Worm (Caenorhabditis elegans) whole organism, early embryonic: ENCODE data around the gene lgc-9.

Source experiments
- F13C5.2 ChIP-seq: sonication (generic microtip); optimal IDR thresholded peaks from 2 replicates; lab custom pipeline; 2017; ENCODE audit warnings: mild to moderate bottlenecking, missing genetic modification characterization, inconsistent platforms, missing compliant biosample characterization
- ama-1 ChIP-seq: fragments of 150-350 bp; optimal IDR thresholded peaks from 2 replicates; lab custom pipeline; 2014
- ceh-13 ChIP-seq: fragments of 200-800 bp; sonication (Bioruptor generic); optimal IDR thresholded peaks from 2 replicates; lab custom pipeline; 2018; ENCODE audit warnings: mild to moderate bottlenecking, missing genetic modification characterization, missing compliant biosample characterization
- ceh-36 ChIP-seq: sonication (generic microtip); optimal IDR thresholded peaks from 2 replicates; lab custom pipeline; 2016; ENCODE audit warnings: missing genetic modification characterization, inconsistent platforms, missing compliant biosample characterization
- ets-7 ChIP-seq: sonication (generic microtip); optimal IDR thresholded peaks from 2 replicates; lab custom pipeline; 2016; ENCODE audit warnings: missing genotype, missing genetic modification characterization, missing compliant biosample characterization
- flt-1 ChIP-seq: fragments of 200-800 bp; sonication (Bioruptor generic); IDR thresholded peaks from 2 replicates; pipeline ENCODE4 v1.3.6; 2022; ENCODE audit warnings: missing genetic modification characterization, missing compliant biosample characterization
- hmbx-1 ChIP-seq: sonication (generic microtip); optimal IDR thresholded peaks from 2 replicates; lab custom pipeline; 2016; ENCODE audit warnings: mild to moderate bottlenecking, missing genetic modification characterization, missing compliant biosample characterization
- hnd-1 ChIP-seq: sonication (generic microtip); optimal IDR thresholded peaks from 2 replicates; lab custom pipeline; 2016; ENCODE audit warnings: missing genetic modification characterization, missing compliant biosample characterization
- pes-1 ChIP-seq: fragments of 200-800 bp; sonication (Bioruptor generic); IDR thresholded peaks from 2 replicates; pipeline ENCODE4 v1.3.6; 2022; ENCODE audit warnings: missing genetic modification reagents, missing genetic modification characterization, missing compliant biosample characterization
- sea-1 ChIP-seq: fragments of 200-800 bp; sonication (Bioruptor generic); conservative IDR thresholded peaks from 2 replicates; pipeline ENCODE4 v1.3.6; 2022; ENCODE audit warnings: missing genetic modification characterization, missing compliant biosample characterization
- tbx-11 ChIP-seq: fragments of 200-800 bp; sonication (Bioruptor generic); IDR thresholded peaks from 2 replicates; pipeline ENCODE4 v1.3.6; 2022; ENCODE audit warnings: missing genetic modification characterization, missing compliant biosample characterization

- no peak for TF ChIP-seq ets-7 (tag; lab: Kevin White, UChicago)
- no peak for TF ChIP-seq hnd-1 (tag; lab: Kevin White, UChicago)
- TF ChIP-seq flt-1 (GFP tag; lab: Robert Waterston, UW), result no peak
- no peak for TF ChIP-seq ceh-36 (tag; lab: Kevin White, UChicago)
- TF ChIP-seq pes-1, result no peak
- TF ChIP-seq tbx-11 (GFP tag; lab: Robert Waterston, UW), result no peak
- TF ChIP-seq F13C5.2 (tag; lab: Kevin White, UChicago), result no peak
- no peak for TF ChIP-seq ama-1 (lab: Kevin White, UChicago)
- no peak for TF ChIP-seq hmbx-1 (tag; lab: Kevin White, UChicago)
- TF ChIP-seq sea-1, result no peak
- no peak for TF ChIP-seq ceh-13
Measured at ce11 chrIV:3442513-3442912, 27.0 kb downstream of the lgc-9 start.
